Worm (Caenorhabditis elegans): Measurements from ENCODE around the gene ZK1320.11.

ce11 chrII:9658915-9659314 lies 8.5 kb upstream of the ZK1320.11 start, which contains the start of gene ZK1320.2:
- TF ChIP-seq aly-1 (tag; optimal IDR thresholded peaks at IDR 0.05) (no peak), ama-1 (optimal IDR thresholded peaks at IDR 0.05) (no peak), tra-4 (tag; optimal IDR thresholded peaks at IDR 0.05) (no peak), sea-1 (GFP tag; conservative IDR thresholded peaks at IDR 0.05) (no peak), hmg-4 (GFP tag; optimal IDR thresholded peaks at IDR 0.05) (no peak), pes-1 (GFP tag; IDR thresholded peaks at IDR 0.05) (no peak), ceh-13 (GFP tag; optimal IDR thresholded peaks at IDR 0.05) (no peak), F13C5.2 (tag; optimal IDR thresholded peaks at IDR 0.05) (no peak)
